Fruit fly (Drosophila melanogaster) whole organism, embryonic: ENCODE results near the gene r-cup.

Experiments used
- CG10209 ChIP-seq: fragments of 200-800 bp; sonication (Bioruptor generic); optimal IDR thresholded peaks from 3 replicates; lab custom pipeline; 2017; ENCODE audit warnings: missing biosample characterization, mild to moderate bottlenecking, missing genetic modification characterization, missing genetic modification reagents
- CG10959 ChIP-seq: fragments of 200-800 bp; sonication (Bioruptor generic); IDR thresholded peaks from 2 replicates; pipeline ENCODE4 v1.3.6; 2022; ENCODE audit warnings: missing biosample characterization, missing genetic modification characterization
- CG12071 ChIP-seq: fragments of 200-800 bp; sonication (Bioruptor generic); optimal IDR thresholded peaks from 3 replicates; lab custom pipeline; 2018; ENCODE audit warnings: missing biosample characterization, mild to moderate bottlenecking, missing genetic modification characterization
- CG12219 ChIP-seq: fragments of 200-800 bp; sonication (Bioruptor generic); optimal IDR thresholded peaks from 3 replicates; lab custom pipeline; 2018; ENCODE audit warnings: missing biosample characterization, mild to moderate bottlenecking, missing genetic modification characterization
- CG13287 ChIP-seq: fragments of 200-800 bp; sonication (Bioruptor generic); IDR thresholded peaks from 2 replicates; pipeline ENCODE4 v1.3.6; 2022; ENCODE audit warnings: missing biosample characterization, missing genetic modification characterization; ENCODE audit not compliant: partially characterized antibody
- CG14965 ChIP-seq: fragments of 200-800 bp; sonication (Bioruptor generic); optimal IDR thresholded peaks from 2 replicates; lab custom pipeline; 2016; ENCODE audit warnings: missing biosample characterization, missing genetic modification characterization, borderline replicate concordance
- CG17568 ChIP-seq: fragments of 200-800 bp; sonication (Bioruptor generic); optimal IDR thresholded peaks from 2 replicates; lab custom pipeline; 2018; ENCODE audit warnings: missing biosample characterization, mild to moderate bottlenecking, missing genetic modification characterization, moderate library complexity
- CG34376 ChIP-seq: fragments of 200-800 bp; sonication (Bioruptor generic); optimal IDR thresholded peaks from 2 replicates; lab custom pipeline; 2018; ENCODE audit warnings: missing biosample characterization, mild to moderate bottlenecking, missing genetic modification characterization
- CG8359 ChIP-seq: fragments of 200-800 bp; sonication (Bioruptor generic); optimal IDR thresholded peaks from 2 replicates; lab custom pipeline; 2017; ENCODE audit warnings: missing biosample characterization, mild to moderate bottlenecking, missing genetic modification characterization, borderline replicate concordance
- CG8765 ChIP-seq: fragments of 200-800 bp; sonication (Bioruptor generic); IDR thresholded peaks from 2 replicates; pipeline ENCODE4 v1.3.6; 2022; ENCODE audit warnings: missing biosample characterization, missing genetic modification characterization
- CG9817 ChIP-seq: fragments of 200-800 bp; sonication (Bioruptor generic); optimal IDR thresholded peaks from 2 replicates; lab custom pipeline; 2018; ENCODE audit warnings: missing biosample characterization, mild to moderate bottlenecking, missing genetic modification characterization, moderate library complexity
- Dad ChIP-seq: fragments of 200-800 bp; sonication (Bioruptor generic); optimal IDR thresholded peaks from 3 replicates; lab custom pipeline; 2016; ENCODE audit warnings: missing biosample characterization, missing genetic modification characterization
- Doc2 ChIP-seq: fragments of 200-800 bp; sonication (Bioruptor generic); IDR thresholded peaks from 2 replicates; pipeline ENCODE4 v1.3.6; 2022; ENCODE audit warnings: missing biosample characterization, missing genetic modification characterization
- E2f2 ChIP-seq: fragments of 200-800 bp; sonication (Bioruptor generic); IDR thresholded peaks from 2 replicates; pipeline ENCODE4 v1.3.6; 2022; ENCODE audit warnings: missing biosample characterization, missing genetic modification characterization
- Eip74EF ChIP-seq, 2 experiments: fragments of 200-800 bp in 1 of 2; fragments of >200 bp in 1 of 2; sonication (Bioruptor generic) in 1 of 2; optimal IDR thresholded peaks; 2 replicates each; lab custom pipeline; 2017 to 2019; ENCODE audit warnings: missing biosample characterization in 2 of 2, missing genetic modification characterization in 2 of 2, mild to moderate bottlenecking in 1 of 2, moderate library complexity in 1 of 2
- HLHmδ ChIP-seq: fragments of 200-800 bp; sonication (Bioruptor generic); optimal IDR thresholded peaks from 2 replicates; lab custom pipeline; 2018; ENCODE audit warnings: missing biosample characterization, mild to moderate bottlenecking, missing genetic modification characterization, moderate library complexity
- Hand ChIP-seq: fragments of 200-800 bp; sonication (Bioruptor generic); optimal IDR thresholded peaks from 2 replicates; lab custom pipeline; 2017; ENCODE audit warnings: mild to moderate bottlenecking, missing biosample characterization, missing genetic modification reagents, missing genetic modification characterization
- MTF-1 ChIP-seq: fragments of 200-800 bp; sonication (Bioruptor generic); optimal IDR thresholded peaks from 2 replicates; lab custom pipeline; 2018; ENCODE audit warnings: missing biosample characterization, mild to moderate bottlenecking, missing genetic modification characterization, borderline replicate concordance
- Max ChIP-seq: fragments of 200-800 bp; sonication (Bioruptor generic); optimal IDR thresholded peaks from 2 replicates; lab custom pipeline; 2016; ENCODE audit warnings: missing biosample characterization, mild to moderate bottlenecking, missing genetic modification characterization
- Med ChIP-seq: fragments of 200-800 bp; sonication (Bioruptor generic); peaks from one replicate; lab custom pipeline; 2016; ENCODE audit warnings: missing biosample characterization, missing genetic modification characterization, mild to moderate bottlenecking, inconsistent platforms, moderate library complexity
- Mrtf ChIP-seq: fragments of 200-800 bp; sonication (Bioruptor generic); IDR thresholded peaks from 3 replicates; pipeline ENCODE4 v1.3.6; 2022; ENCODE audit warnings: missing biosample characterization, missing genetic modification characterization
- Neu2 ChIP-seq: fragments of 200-800 bp; sonication (Bioruptor generic); optimal IDR thresholded peaks from 3 replicates; lab custom pipeline; 2016; ENCODE audit warnings: missing biosample characterization, missing genetic modification characterization, borderline replicate concordance
- Nf-YC ChIP-seq: fragments of 200-800 bp; optimal IDR thresholded peaks from 3 replicates; lab custom pipeline; 2019; ENCODE audit warnings: missing biosample characterization, mild to moderate bottlenecking, missing genetic modification characterization, moderate library complexity
- Rfx ChIP-seq: fragments of 200-800 bp; sonication (Bioruptor generic); IDR thresholded peaks from 2 replicates; pipeline ENCODE4 v1.3.6; 2022; ENCODE audit warnings: missing biosample characterization, missing genetic modification characterization
- Scr ChIP-seq: fragments of 200-800 bp; sonication (Bioruptor generic); IDR thresholded peaks from 2 replicates; pipeline ENCODE4 v1.3.6; 2022; ENCODE audit warnings: missing biosample characterization, missing genetic modification characterization; ENCODE audit not compliant: partially characterized antibody
- Side ChIP-seq: fragments of 200-800 bp; sonication (Bioruptor generic); optimal IDR thresholded peaks from 2 replicates; lab custom pipeline; 2016; ENCODE audit warnings: missing biosample characterization, missing genetic modification characterization
- Sin3A ChIP-seq: fragments of >200 bp; optimal IDR thresholded peaks from 2 replicates; lab custom pipeline; 2018
- Sry-β ChIP-seq: fragments of 200-800 bp; sonication (Bioruptor generic); optimal IDR thresholded peaks from 2 replicates; lab custom pipeline; 2018; ENCODE audit warnings: missing biosample characterization, mild to moderate bottlenecking, missing genetic modification characterization, moderate library complexity
- Sry-δ ChIP-seq: fragments of 200-800 bp; sonication (Bioruptor generic); optimal IDR thresholded peaks from 2 replicates; lab custom pipeline; 2016; ENCODE audit warnings: missing biosample characterization, missing genetic modification characterization
- cg ChIP-seq: fragments of 200-800 bp; sonication (Bioruptor generic); optimal IDR thresholded peaks from 3 replicates; lab custom pipeline; 2019; ENCODE audit warnings: missing biosample characterization, mild to moderate bottlenecking, missing genetic modification characterization, moderate library complexity
- chn ChIP-seq: fragments of 200-800 bp; sonication (Bioruptor generic); optimal IDR thresholded peaks from 2 replicates; lab custom pipeline; 2016; ENCODE audit warnings: missing biosample characterization, missing genetic modification characterization
- dmrt99B ChIP-seq: fragments of 200-800 bp; sonication (Bioruptor generic); optimal IDR thresholded peaks from 2 replicates; lab custom pipeline; 2018; ENCODE audit warnings: missing biosample characterization, mild to moderate bottlenecking, missing genetic modification characterization, moderate library complexity
- dpn ChIP-seq, 2 experiments: fragments of 200-800 bp; sonication (Bioruptor generic); optimal IDR thresholded peaks; 3 replicates each; lab custom pipeline; 2016; ENCODE audit warnings: missing biosample characterization in 2 of 2, missing genetic modification characterization in 2 of 2
- emc ChIP-seq: fragments of 200-800 bp; sonication (Bioruptor generic); optimal IDR thresholded peaks from 2 replicates; lab custom pipeline; 2016; ENCODE audit warnings: missing biosample characterization, missing genetic modification characterization
- ems ChIP-seq: fragments of 200-800 bp; sonication (Bioruptor generic); optimal IDR thresholded peaks from 3 replicates; lab custom pipeline; 2016; ENCODE audit warnings: missing biosample characterization, missing genetic modification characterization
- gsb-n ChIP-seq: fragments of 200-800 bp; sonication (Bioruptor generic); optimal IDR thresholded peaks from 3 replicates; lab custom pipeline; 2018; ENCODE audit warnings: missing biosample characterization, mild to moderate bottlenecking, missing genetic modification characterization
- her ChIP-seq: fragments of 200-800 bp; sonication (Bioruptor generic); optimal IDR thresholded peaks from 2 replicates; lab custom pipeline; 2016; ENCODE audit warnings: missing biosample characterization, missing genetic modification characterization
- knrl ChIP-seq: fragments of 200-800 bp; sonication (Bioruptor generic); IDR thresholded peaks from 3 replicates; pipeline ENCODE4 v1.3.6; 2022; ENCODE audit warnings: missing biosample characterization, missing genetic modification characterization; ENCODE audit not compliant: partially characterized antibody
- nau ChIP-seq: fragments of 200-800 bp; sonication (Bioruptor generic); optimal IDR thresholded peaks from 3 replicates; lab custom pipeline; 2017; ENCODE audit warnings: missing biosample characterization, mild to moderate bottlenecking, missing genetic modification characterization, missing genetic modification reagents
- nerfin-2 ChIP-seq: fragments of 200-800 bp; sonication (Bioruptor generic); IDR thresholded peaks from 2 replicates; pipeline ENCODE4 v1.3.6; 2022; ENCODE audit warnings: missing biosample characterization, missing genetic modification characterization; ENCODE audit not compliant: partially characterized antibody
- prd ChIP-seq, 3 experiments: fragments of >200 bp in 2 of 3; fragments of 200-800 bp in 1 of 3; sonication (Bioruptor generic) in 1 of 3; optimal IDR thresholded peaks in 2 of 3; IDR thresholded peaks in 1 of 3; 2 replicates in 2 of 3; 3 replicates in 1 of 3; pipeline versions ENCODE4 v1.3.6 to Lab custom; 2017 to 2022; ENCODE audit warnings: missing biosample characterization in 1 of 3, missing genetic modification characterization in 1 of 3
- ro ChIP-seq: fragments of 200-800 bp; sonication (Bioruptor generic); IDR thresholded peaks from 2 replicates; pipeline ENCODE4 v1.3.6; 2022; ENCODE audit warnings: missing biosample characterization, missing genetic modification characterization
- salm ChIP-seq: fragments of 200-800 bp; sonication (Bioruptor generic); optimal IDR thresholded peaks from 2 replicates; lab custom pipeline; 2018; ENCODE audit warnings: missing biosample characterization, mild to moderate bottlenecking, missing genetic modification characterization
- ssp ChIP-seq: fragments of 200-800 bp; sonication (Bioruptor generic); IDR thresholded peaks from 2 replicates; pipeline ENCODE4 v1.3.6; 2022; ENCODE audit warnings: missing biosample characterization, missing genetic modification characterization
- tgo ChIP-seq: fragments of 200-800 bp; sonication (Bioruptor generic); IDR thresholded peaks from 3 replicates; pipeline ENCODE4 v1.3.6; 2022; ENCODE audit warnings: missing biosample characterization, missing genetic modification characterization
- tio ChIP-seq: fragments of 200-800 bp; sonication (Bioruptor generic); optimal IDR thresholded peaks from 2 replicates; lab custom pipeline; 2017; ENCODE audit warnings: missing biosample characterization, missing genetic modification characterization, inconsistent platforms
- unpg ChIP-seq: fragments of 200-800 bp; sonication (Bioruptor generic); optimal IDR thresholded peaks from 3 replicates; lab custom pipeline; 2018; ENCODE audit warnings: missing biosample characterization, mild to moderate bottlenecking, missing genetic modification characterization, moderate library complexity
- usp ChIP-seq: fragments of >200 bp; optimal IDR thresholded peaks from 2 replicates; lab custom pipeline; 2017; ENCODE audit warnings: missing biosample characterization, missing genetic modification characterization

Gene r-cup

DNA sequence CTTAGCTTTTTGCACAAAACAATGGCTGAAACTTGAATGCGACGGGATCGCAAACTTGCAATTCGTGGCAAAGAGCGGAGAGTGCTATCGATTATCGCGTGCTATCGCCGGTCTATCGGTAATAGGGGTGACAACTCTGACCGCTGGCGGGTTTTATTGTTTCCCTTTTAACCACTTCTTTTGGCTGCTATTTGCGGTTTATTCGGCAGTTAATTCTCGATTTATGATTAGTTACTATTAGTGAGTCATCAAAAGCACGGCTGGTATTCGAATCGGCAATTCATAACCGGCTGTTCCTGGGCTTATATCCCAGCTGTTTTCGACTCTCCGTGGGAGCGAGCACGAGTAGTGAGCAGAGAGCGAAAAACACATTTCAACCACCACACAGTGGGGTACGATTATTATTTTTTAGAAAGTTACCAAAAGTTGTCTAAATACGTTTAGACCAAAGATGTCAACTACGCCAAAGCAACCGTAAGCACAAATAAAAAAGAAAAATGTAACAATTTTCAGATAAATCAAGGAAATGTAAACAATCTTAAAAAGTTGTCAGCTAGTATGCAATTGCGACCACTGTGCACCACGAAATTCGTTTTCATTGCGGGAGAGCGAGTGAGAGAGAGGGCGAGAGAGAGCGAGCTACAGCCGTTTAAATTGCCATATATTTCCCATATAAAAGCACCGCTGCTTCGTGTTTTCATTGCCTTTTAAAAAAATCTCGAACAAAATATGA is 28.3 kb upstream of the r-cup start, which contains the start of the genes Stt3A and bves (continued):
- TF ChIP-seq Hand (GFP tag; lab: Kevin White, UChicago) (peak; percentile 99), CG12071 (peak; percentile 98), Sry-δ (GFP tag; lab: Kevin White, UChicago) (peak; percentile 57), CG13287 (GFP tag; lab: Robert Waterston, UW) (peak; percentile 79), salm (tag; lab: Kevin White, UChicago) (peak; percentile 99), CG8765 (GFP tag; lab: Robert Waterston, UW) (peak; percentile 95), MTF-1 (GFP tag; lab: Kevin White, UChicago) (peak; percentile 97), CG10959 (GFP tag; lab: Robert Waterston, UW) (peak; percentile 96), Eip74EF (GFP tag; optimal IDR thresholded peaks at IDR 0.05; lab: Kevin White, UChicago) (peak in 1 of 2 experiments; percentile 98), ro (GFP tag; lab: Robert Waterston, UW) (peak; percentile 92), nau (GFP tag; lab: Kevin White, UChicago) (peak; percentile 98), Nf-YC (peak; percentile 89), CG34376 (GFP tag; lab: Kevin White, UChicago) (peak; percentile 97), CG17568 (GFP tag; lab: Kevin White, UChicago) (peak; percentile 99), knrl (GFP tag; lab: Robert Waterston, UW) (peak; percentile 64; the same call in 2 of the 3 replicates), CG8359 (peak; percentile 94), CG10209 (GFP tag; lab: Kevin White, UChicago) (peak; percentile 98), CG9817 (peak; percentile 96), tgo (peak; percentile 98), Neu2 (GFP tag; lab: Kevin White, UChicago) (peak; percentile 92), Sin3A (lab: Kevin White, UChicago) (no peak), ems (GFP tag; lab: Kevin White, UChicago) (peak; percentile 99), unpg (peak; percentile 99), Mrtf (peak; percentile 96), E2f2 (GFP tag; lab: Robert Waterston, UW) (peak; percentile 89), emc (GFP tag; lab: Kevin White, UChicago) (peak; percentile 95), ssp (GFP tag; lab: Robert Waterston, UW) (peak; percentile 86), prd (optimal IDR thresholded peaks at IDR 0.05; lab: Kevin White, UChicago) (no peak), prd (GFP tag; IDR thresholded peaks at IDR 0.05; lab: Robert Waterston, UW) (peak; percentile 98), Doc2 (GFP tag; lab: Robert Waterston, UW) (peak; percentile 87), dmrt99B (tag; lab: Kevin White, UChicago) (peak; percentile 99), chn (GFP tag; lab: Kevin White, UChicago) (peak; percentile 99), Rfx (peak; percentile 98), Scr (GFP tag; lab: Robert Waterston, UW) (peak; percentile 53), Side (GFP tag; lab: Kevin White, UChicago) (peak; percentile 99), tio (GFP tag; lab: Kevin White, UChicago) (peak; percentile 94), CG12219 (GFP tag; lab: Kevin White, UChicago) (peak; percentile 99), dpn (GFP tag; optimal IDR thresholded peaks at IDR 0.05; lab: Kevin White, UChicago) (peak; percentile 98), cg (GFP tag; lab: Kevin White, UChicago) (no peak), usp (GFP tag; lab: Kevin White, UChicago) (no peak), CG14965 (GFP tag; lab: Kevin White, UChicago) (peak; percentile 87), Dad (peak; percentile 98), Sry-β (GFP tag; lab: Kevin White, UChicago) (peak; percentile 69), nerfin-2 (GFP tag; lab: Robert Waterston, UW) (peak; percentile 81), Max (GFP tag; lab: Kevin White, UChicago) (peak; percentile 97), HLHmδ (no peak), gsb-n (peak; percentile 99), Med (GFP tag; lab: Kevin White, UChicago) (peak; percentile 100), her (GFP tag; lab: Kevin White, UChicago) (peak; percentile 97)
